Fruit fly (Drosophila melanogaster) whole organism, wandering third instar larva: ENCODE measurements around the gene Shal.

Experiments used
- Abd-B ChIP-seq: fragments of >200 bp; optimal IDR thresholded peaks from 2 replicates; lab custom pipeline; 2017; ENCODE audit warnings: missing biosample characterization, missing genetic modification characterization
- CG9705 ChIP-seq: fragments of 200-800 bp; sonication (Bioruptor generic); optimal IDR thresholded peaks from 2 replicates; lab custom pipeline; 2018; ENCODE audit warnings: missing biosample characterization, mild to moderate bottlenecking, missing genetic modification characterization
- foxo ChIP-seq, 2 experiments: fragments of 200-800 bp; sonication (Bioruptor generic); optimal IDR thresholded peaks; 2 replicates in 1 of 2; 3 replicates in 1 of 2; lab custom pipeline; 2016 to 2017; ENCODE audit warnings: missing biosample characterization in 2 of 2, missing genetic modification characterization in 2 of 2
- pan ChIP-seq: fragments of >200 bp; optimal IDR thresholded peaks from 2 replicates; lab custom pipeline; 2017
- psq ChIP-seq: fragments of 200-800 bp; sonication (Bioruptor generic); optimal IDR thresholded peaks from 3 replicates; lab custom pipeline; 2017; ENCODE audit warnings: missing biosample characterization, mild to moderate bottlenecking, missing genetic modification characterization, moderate library complexity
- sv ChIP-seq: fragments of 200-800 bp; sonication (Bioruptor generic); optimal IDR thresholded peaks from 3 replicates; lab custom pipeline; 2016; ENCODE audit warnings: missing biosample characterization, missing genetic modification characterization
- usp ChIP-seq: fragments of >200 bp; optimal IDR thresholded peaks from 2 replicates; lab custom pipeline; 2017; ENCODE audit warnings: missing biosample characterization, missing genetic modification characterization

- TF ChIP-seq pan (lab: Kevin White, UChicago) (no peak), sv (GFP tag; lab: Kevin White, UChicago) (no peak), CG9705 (GFP tag; lab: Kevin White, UChicago) (no peak), foxo (GFP tag; optimal IDR thresholded peaks at IDR 0.05; lab: Kevin White, UChicago) (no peak), usp (GFP tag; lab: Kevin White, UChicago) (no peak), psq (GFP tag; lab: Kevin White, UChicago) (no peak), Abd-B (no peak)
Measured at dm6 chr3L:19579346-19579745, 5.0 kb downstream of the Shal start.
